Worm (Caenorhabditis elegans): ENCODE results near the gene T01C3.3.

ce11 chrV:15012542-15013301, 20.2 kb upstream of the T01C3.3 start:
- TF ChIP-seq hmg-4 (GFP tag; optimal IDR thresholded peaks at IDR 0.05), result no peak
- TF ChIP-seq ama-1 (optimal IDR thresholded peaks at IDR 0.05), result no peak
- TF ChIP-seq flt-1 (GFP tag; IDR thresholded peaks at IDR 0.05), result no peak
- no peak for TF ChIP-seq hmbx-1 (tag; optimal IDR thresholded peaks at IDR 0.05)
- no peak for TF ChIP-seq tra-4 (tag; optimal IDR thresholded peaks at IDR 0.05)
- TF ChIP-seq ceh-36 (tag; optimal IDR thresholded peaks at IDR 0.05), result no peak
- TF ChIP-seq F13C5.2 (tag; optimal IDR thresholded peaks at IDR 0.05), result no peak
- TF ChIP-seq aly-1 (tag; optimal IDR thresholded peaks at IDR 0.05), result no peak
- no peak for TF ChIP-seq sea-1 (GFP tag; conservative IDR thresholded peaks at IDR 0.05)
